Worm (Caenorhabditis elegans) whole organism, L1 larva: ENCODE measurements around the gene folt-2.

ENCODE experiments used
- ceh-82 ChIP-seq, 3 experiments: fragments of 150-350 bp in 1 of 3; sonication (generic microtip) in 2 of 3; optimal IDR thresholded peaks; 2 replicates each; lab custom pipeline; 2014 to 2017; ENCODE audit warnings: missing biosample characterization in 3 of 3, missing genetic modification characterization in 3 of 3
- fkh-8 ChIP-seq: sonication (generic microtip); optimal IDR thresholded peaks from 2 replicates; lab custom pipeline; 2016; ENCODE audit warnings: mild to moderate bottlenecking, missing genetic modification characterization, missing compliant biosample characterization
- jun-1 ChIP-seq: fragments of 150-350 bp; optimal IDR thresholded peaks from 2 replicates; lab custom pipeline; 2014; ENCODE audit warnings: missing biosample characterization, missing genetic modification reagents, missing genetic modification characterization
- lin-35 ChIP-seq, 2 experiments: fragments of 150-350 bp; optimal IDR thresholded peaks; 2 replicates each; lab custom pipeline; 2014; ENCODE audit warnings: missing biosample characterization in 2 of 2, missing genetic modification characterization in 2 of 2, missing genetic modification reagents in 2 of 2
- lin-39 ChIP-seq: fragments of 150-350 bp; optimal IDR thresholded peaks from 2 replicates; lab custom pipeline; 2014; ENCODE audit warnings: missing biosample characterization, missing genetic modification reagents, missing genetic modification characterization
- lsy-2 ChIP-seq, 2 experiments: fragments of 150-350 bp; optimal IDR thresholded peaks; 2 replicates each; lab custom pipeline; 2014; ENCODE audit warnings: missing biosample characterization in 2 of 2, missing genetic modification characterization in 2 of 2
- mdl-1 ChIP-seq, 2 experiments: fragments of 150-350 bp; optimal IDR thresholded peaks; 2 replicates each; lab custom pipeline; 2014 to 2017; ENCODE audit warnings: missing biosample characterization in 2 of 2, missing genetic modification characterization in 2 of 2, inconsistent platforms in 1 of 2
- snpc-4 ChIP-seq: fragments of 150-350 bp; optimal IDR thresholded peaks from 2 replicates; lab custom pipeline; 2014; ENCODE audit warnings: missing biosample characterization, missing genetic modification characterization
- unc-62 ChIP-seq: fragments of 150-350 bp; optimal IDR thresholded peaks from 2 replicates; lab custom pipeline; 2014; ENCODE audit warnings: missing biosample characterization, missing genetic modification reagents, missing genetic modification characterization

DNA sequence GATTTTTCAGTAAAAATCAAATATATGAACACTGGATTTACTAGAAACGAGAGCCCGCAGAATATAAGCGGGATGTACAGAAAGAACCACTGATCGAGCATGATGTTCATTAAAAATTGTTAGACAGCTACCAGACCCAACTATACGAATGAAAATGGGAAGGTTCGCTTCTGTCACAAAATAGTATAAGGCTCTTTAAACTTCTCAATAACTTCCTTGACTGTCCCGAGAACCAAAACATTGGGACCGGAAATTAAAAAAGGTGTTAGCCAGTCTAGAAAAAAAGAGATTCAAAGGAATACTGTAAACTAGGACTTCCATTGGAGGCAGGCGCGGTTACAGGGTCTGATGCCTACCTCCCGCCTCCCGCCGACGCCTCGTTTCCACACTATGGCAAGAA is 17.6 kb downstream of the folt-2 start, which contains the start of gene srj-55:
- TF ChIP-seq mdl-1 (tag; optimal IDR thresholded peaks at IDR 0.05; lab: Kevin White, UChicago) (no peak), ceh-82 (tag; optimal IDR thresholded peaks at IDR 0.05; lab: Kevin White, UChicago) (no peak), unc-62 (no peak), lin-39 (tag; lab: Kevin White, UChicago) (no peak), snpc-4 (tag; lab: Kevin White, UChicago) (no peak), jun-1 (tag; lab: Kevin White, UChicago) (no peak), lsy-2 (tag; optimal IDR thresholded peaks at IDR 0.05; lab: Kevin White, UChicago) (no peak), lin-35 (GFP tag; optimal IDR thresholded peaks at IDR 0.05; lab: Kevin White, UChicago) (no peak), fkh-8 (tag; lab: Kevin White, UChicago) (no peak)
